Worm (Caenorhabditis elegans) whole organism, young adult: Measurements from ENCODE around the gene clec-169.
A peak's percentile ranks its signal among the peaks of the same experiment; 100 is the strongest.

Source experiments
- B0261.1 ChIP-seq: sonication (generic microtip); optimal IDR thresholded peaks from 2 replicates; lab custom pipeline; 2016; ENCODE audit warnings: mild to moderate bottlenecking, missing genetic modification characterization, moderate library complexity, missing compliant biosample characterization
- D2030.7 ChIP-seq: fragments of 200-800 bp; sonication (Bioruptor generic); IDR thresholded peaks from 2 replicates; pipeline ENCODE4 v1.3.6; 2022; ENCODE audit warnings: missing genetic modification reagents, missing genetic modification characterization, missing compliant biosample characterization
- F33H1.4 ChIP-seq: fragments of 200-800 bp; sonication (Bioruptor generic); IDR thresholded peaks from 2 replicates; pipeline ENCODE4 v1.3.6; 2022; ENCODE audit warnings: missing genetic modification reagents, missing genetic modification characterization, missing compliant biosample characterization
- F49E8.2 ChIP-seq: sonication (generic microtip); optimal IDR thresholded peaks from 3 replicates; lab custom pipeline; 2017; ENCODE audit warnings: missing genetic modification characterization, mild to moderate bottlenecking, missing compliant biosample characterization, antibody characterized with exemption, moderate library complexity; ENCODE audit not compliant: insufficient read depth
- F57C9.4 ChIP-seq: sonication (generic microtip); optimal IDR thresholded peaks from 2 replicates; lab custom pipeline; 2017; ENCODE audit warnings: mild to moderate bottlenecking, missing genetic modification characterization, missing compliant biosample characterization
- attf-6 ChIP-seq: fragments of 200-800 bp; sonication (Bioruptor generic); IDR thresholded peaks from 2 replicates; pipeline ENCODE4 v1.3.6; 2022; ENCODE audit warnings: missing genetic modification reagents, missing genetic modification characterization, missing compliant biosample characterization
- bed-1 ChIP-seq: fragments of 200-800 bp; sonication (Bioruptor generic); IDR thresholded peaks from 2 replicates; pipeline ENCODE4 v1.3.6; 2022; ENCODE audit warnings: missing genetic modification reagents, missing genetic modification characterization, missing compliant biosample characterization
- cebp-2 ChIP-seq: fragments of 200-800 bp; sonication (Bioruptor generic); IDR thresholded peaks from 2 replicates; pipeline ENCODE4 v1.3.6; 2022; ENCODE audit warnings: missing genetic modification characterization, missing compliant biosample characterization
- die-1 ChIP-seq: sonication (generic microtip); optimal IDR thresholded peaks from 2 replicates; lab custom pipeline; 2016; ENCODE audit warnings: missing genotype, mild to moderate bottlenecking, missing genetic modification characterization, missing compliant biosample characterization
- dox-1 ChIP-seq: fragments of 200-800 bp; sonication (Bioruptor generic); IDR thresholded peaks from 2 replicates; pipeline ENCODE4 v1.3.6; 2022; ENCODE audit warnings: missing genetic modification reagents, missing genetic modification characterization, missing compliant biosample characterization
- dpff-1 ChIP-seq: sonication (generic microtip); optimal IDR thresholded peaks from 2 replicates; lab custom pipeline; 2017; ENCODE audit warnings: mild to moderate bottlenecking, missing genetic modification characterization, missing compliant biosample characterization
- dpl-1 ChIP-seq: fragments of 150-350 bp; optimal IDR thresholded peaks from 2 replicates; lab custom pipeline; 2014; ENCODE audit warnings: missing biosample characterization, missing genetic modification reagents, missing genetic modification characterization
- efl-1 ChIP-seq: fragments of 150-350 bp; optimal IDR thresholded peaks from 2 replicates; lab custom pipeline; 2014; ENCODE audit warnings: missing biosample characterization, missing genetic modification reagents, missing genetic modification characterization
- egl-44 ChIP-seq: fragments of 200-800 bp; sonication (Bioruptor generic); IDR thresholded peaks from 2 replicates; pipeline ENCODE4 v1.3.6; 2022; ENCODE audit warnings: missing genetic modification reagents, missing genetic modification characterization, missing compliant biosample characterization
- ets-4 ChIP-seq: fragments of 200-800 bp; sonication (Bioruptor generic); optimal IDR thresholded peaks from 2 replicates; lab custom pipeline; 2018; ENCODE audit warnings: mild to moderate bottlenecking, missing genetic modification characterization, missing compliant biosample characterization
- hmg-1.2 ChIP-seq: fragments of 200-800 bp; sonication (Bioruptor generic); IDR thresholded peaks from 2 replicates; pipeline ENCODE4 v1.3.6; 2022; ENCODE audit warnings: missing genetic modification reagents, missing genetic modification characterization, missing compliant biosample characterization
- hmg-20 ChIP-seq: fragments of 200-800 bp; sonication (Bioruptor generic); IDR thresholded peaks from 2 replicates; pipeline ENCODE4 v1.3.6; 2022; ENCODE audit warnings: missing genetic modification reagents, missing genetic modification characterization, missing compliant biosample characterization
- let-607 ChIP-seq, 2 experiments: fragments of 200-800 bp in 1 of 2; sonication (Bioruptor generic) in 1 of 2; sonication (generic microtip) in 1 of 2; optimal IDR thresholded peaks; 2 replicates each; lab custom pipeline; 2016 to 2018; ENCODE audit warnings: mild to moderate bottlenecking in 2 of 2, missing compliant biosample characterization in 2 of 2, missing genetic modification characterization in 2 of 2, moderate library complexity in 2 of 2, missing genotype in 1 of 2
- lir-1 ChIP-seq: fragments of 200-800 bp; sonication (Bioruptor generic); conservative IDR thresholded peaks from 2 replicates; pipeline ENCODE4 v1.3.6; 2022; ENCODE audit warnings: missing genetic modification reagents, missing genetic modification characterization, missing compliant biosample characterization
- lsl-1 ChIP-seq: fragments of 200-800 bp; sonication (Bioruptor generic); optimal IDR thresholded peaks from 2 replicates; lab custom pipeline; 2018; ENCODE audit warnings: mild to moderate bottlenecking, missing genetic modification characterization, moderate library complexity, missing compliant biosample characterization
- lsy-27 ChIP-seq: sonication (generic microtip); optimal IDR thresholded peaks from 2 replicates; lab custom pipeline; 2017; ENCODE audit warnings: missing genetic modification characterization, mild to moderate bottlenecking, missing compliant biosample characterization, antibody characterized with exemption, missing genotype, borderline replicate concordance; ENCODE audit not compliant: insufficient read depth
- madf-3 ChIP-seq: fragments of 200-800 bp; sonication (Bioruptor generic); IDR thresholded peaks from 2 replicates; pipeline ENCODE4 v1.3.6; 2022; ENCODE audit warnings: missing genetic modification reagents, missing genetic modification characterization, missing compliant biosample characterization
- madf-6 ChIP-seq: fragments of 200-800 bp; sonication (Bioruptor generic); IDR thresholded peaks from 2 replicates; pipeline ENCODE4 v1.3.6; 2022; ENCODE audit warnings: missing genetic modification reagents, missing genetic modification characterization, missing compliant biosample characterization
- nfya-1 ChIP-seq: sonication (generic microtip); optimal IDR thresholded peaks from 2 replicates; lab custom pipeline; 2017; ENCODE audit warnings: antibody characterized with exemption, missing compliant biosample characterization, missing genetic modification characterization, borderline replicate concordance; ENCODE audit not compliant: insufficient read depth
- nhr-80 ChIP-seq: sonication (generic microtip); optimal IDR thresholded peaks from 2 replicates; lab custom pipeline; 2016; ENCODE audit warnings: missing genetic modification characterization, missing compliant biosample characterization
- rcor-1 ChIP-seq: fragments of 200-800 bp; sonication (Bioruptor generic); IDR thresholded peaks from 2 replicates; pipeline ENCODE4 v1.3.6; 2022; ENCODE audit warnings: missing genetic modification reagents, missing genetic modification characterization, missing compliant biosample characterization
- rec-8 ChIP-seq, 2 experiments: sonication (generic microtip); optimal IDR thresholded peaks; 2 replicates each; lab custom pipeline; 2016; ENCODE audit warnings: mild to moderate bottlenecking in 2 of 2, missing genetic modification characterization in 2 of 2, missing genetic modification reagents in 2 of 2, missing genotype in 2 of 2, missing biosample characterization in 1 of 2, missing compliant biosample characterization in 1 of 2, moderate library complexity in 1 of 2
- repo-1 ChIP-seq: sonication (generic microtip); optimal IDR thresholded peaks from 2 replicates; lab custom pipeline; 2017; ENCODE audit warnings: mild to moderate bottlenecking, missing genetic modification characterization, missing compliant biosample characterization
- sdz-38 ChIP-seq: sonication (generic microtip); optimal IDR thresholded peaks from 2 replicates; lab custom pipeline; 2016; ENCODE audit warnings: missing genotype, missing genetic modification characterization, missing compliant biosample characterization
- snpc-1.1 ChIP-seq: sonication (generic microtip); optimal IDR thresholded peaks from 2 replicates; lab custom pipeline; 2017; ENCODE audit warnings: missing genetic modification characterization, mild to moderate bottlenecking, missing compliant biosample characterization, antibody characterized with exemption, moderate library complexity, missing genotype, missing genetic modification reagents; ENCODE audit not compliant: insufficient read depth
- snpc-4 ChIP-seq, 5 experiments: fragments of 150-350 bp in 1 of 5; sonication (generic microtip) in 4 of 5; optimal IDR thresholded peaks; 2 replicates each; lab custom pipeline; 2014 to 2018; ENCODE audit warnings: missing genetic modification characterization in 5 of 5, missing biosample characterization in 3 of 5, antibody characterized with exemption in 2 of 5, mild to moderate bottlenecking in 2 of 5, missing compliant biosample characterization in 2 of 5, missing genotype in 2 of 5, moderate library complexity in 2 of 5, missing genetic modification reagents in 1 of 5
- tbp1 ChIP-seq: fragments of 200-800 bp; sonication (Bioruptor generic); optimal IDR thresholded peaks from 2 replicates; lab custom pipeline; 2018; ENCODE audit warnings: mild to moderate bottlenecking, missing genetic modification characterization, missing compliant biosample characterization
- tbx-9 ChIP-seq: sonication (generic microtip); optimal IDR thresholded peaks from 2 replicates; lab custom pipeline; 2016; ENCODE audit warnings: borderline replicate concordance, missing genetic modification characterization, inconsistent platforms, missing compliant biosample characterization
- ztf-22 ChIP-seq: fragments of 200-800 bp; sonication (Bioruptor generic); optimal IDR thresholded peaks from 2 replicates; lab custom pipeline; 2018; ENCODE audit warnings: mild to moderate bottlenecking, missing genetic modification characterization, moderate library complexity, missing compliant biosample characterization
- ztf-6 ChIP-seq: fragments of 200-800 bp; sonication (Bioruptor generic); IDR thresholded peaks from 2 replicates; pipeline ENCODE4 v1.3.6; 2022; ENCODE audit warnings: missing genetic modification reagents, missing genetic modification characterization, missing compliant biosample characterization

The clec-169 gene

ce11 chrIV:1245244-1245643 lies 15.9 kb upstream of the clec-169 start, which contains the start of gene F38A1.9:
Gene F38A1.9 (minus strand): TSS chrIV:1245344.
- no peak for TF ChIP-seq B0261.1
- no peak for TF ChIP-seq let-607 (tag; optimal IDR thresholded peaks at IDR 0.05; lab: Kevin White, UChicago)
- no peak for TF ChIP-seq madf-6
- no peak for TF ChIP-seq sdz-38 (tag; lab: Kevin White, UChicago)
- TF ChIP-seq ets-4 (GFP tag; lab: Kevin White, UChicago) = no peak
- TF ChIP-seq F49E8.2 (tag; lab: Kevin White, UChicago) = no peak
- no peak for TF ChIP-seq madf-3 (GFP tag; lab: Robert Waterston, UW)
- TF ChIP-seq, all 124 proteins: peak for 0

- TF ChIP-seq dpff-1 (tag; lab: Kevin White, UChicago) (no peak), nhr-80 (peak; percentile 25)
These were observed 14.2 kb upstream of the clec-169 start, which contains the start of the genes clec-165 and F38A1.11 for ce11 chrIV:1246762-1247436. Gene clec-165 (minus strand): TSS chrIV:1246886. Gene F38A1.11 (plus strand): TSS chrIV:1247386.

- TF ChIP-seq rcor-1 (GFP tag; lab: Robert Waterston, UW) = no peak
- no peak for TF ChIP-seq rec-8 (tag; optimal IDR thresholded peaks at IDR 0.05; lab: Kevin White, UChicago)
- no peak for TF ChIP-seq lir-1 (GFP tag; lab: Robert Waterston, UW)
- TF ChIP-seq egl-44 (GFP tag; lab: Robert Waterston, UW) = no peak
- TF ChIP-seq die-1 = no peak
- no peak for TF ChIP-seq efl-1
- no peak for TF ChIP-seq tbp1 (GFP tag; lab: Kevin White, UChicago)
- TF ChIP-seq, all 124 proteins: peak for 0
These were observed 9.7 kb upstream of the clec-169 start, which contains the start of the genes clec-166 and F38A1.6 for ce11 chrIV:1251242-1251911. Gene clec-166 (minus strand): TSS chrIV:1251342. Gene F38A1.6 (plus strand): TSS chrIV:1251861.

- TF ChIP-seq hmg-20 (GFP tag; lab: Robert Waterston, UW) (no peak), cebp-2 (GFP tag; lab: Robert Waterston, UW) (no peak), ztf-22 (GFP tag; lab: Kevin White, UChicago) (no peak), lsy-27 (tag; lab: Kevin White, UChicago) (no peak), ztf-6 (no peak), F57C9.4 (tag; lab: Kevin White, UChicago) (no peak), dpl-1 (GFP tag; lab: Kevin White, UChicago) (no peak)
These were observed 5.5 kb upstream of the clec-169 start, which contains the start of gene clec-167 for ce11 chrIV:1255632-1256031. Gene clec-167 (minus strand): TSS chrIV:1255732.

ce11 chrIV:1256723-1257122 lies 4.4 kb upstream of the clec-169 start, which contains the start of gene clec-168:
Gene clec-168 (plus strand): TSS chrIV:1256969.
- TF ChIP-seq F57C9.4 (tag; lab: Kevin White, UChicago) (no peak), nhr-80 (peak; percentile 16)

ce11 chrIV:1260474-1260873 lies 650 bp upstream of the clec-169 start:
- TF ChIP-seq bed-1 (GFP tag; lab: Robert Waterston, UW) (no peak), snpc-1.1 (tag; lab: Kevin White, UChicago) (peak; percentile 91), egl-44 (GFP tag; lab: Robert Waterston, UW) (no peak), dox-1 (GFP tag; lab: Robert Waterston, UW) (peak; percentile 41; the same call in 1 of the 2 replicates), repo-1 (peak; percentile 19), D2030.7 (GFP tag; lab: Robert Waterston, UW) (peak; percentile 33; the same call in 1 of the 2 replicates), hmg-1.2 (peak; percentile 72; the same call in 1 of the 2 replicates), nfya-1 (tag; lab: Kevin White, UChicago) (no peak), tbx-9 (tag; lab: Kevin White, UChicago) (no peak), F33H1.4 (GFP tag; lab: Robert Waterston, UW) (peak; percentile 43), lsl-1 (GFP tag; lab: Kevin White, UChicago) (peak; percentile 51), snpc-4 (GFP tag; optimal IDR thresholded peaks at IDR 0.05; lab: Kevin White, UChicago) (no peak), snpc-4 (tag; optimal IDR thresholded peaks at IDR 0.05; lab: Kevin White, UChicago) (peak; percentile 83 to 96 (median 92)), attf-6 (GFP tag; lab: Robert Waterston, UW) (peak; percentile 11; the same call in 1 of the 2 replicates)
